Worm (Caenorhabditis elegans): ENCODE measurements around the gene nep-16.

The nep-16 gene

DNA sequence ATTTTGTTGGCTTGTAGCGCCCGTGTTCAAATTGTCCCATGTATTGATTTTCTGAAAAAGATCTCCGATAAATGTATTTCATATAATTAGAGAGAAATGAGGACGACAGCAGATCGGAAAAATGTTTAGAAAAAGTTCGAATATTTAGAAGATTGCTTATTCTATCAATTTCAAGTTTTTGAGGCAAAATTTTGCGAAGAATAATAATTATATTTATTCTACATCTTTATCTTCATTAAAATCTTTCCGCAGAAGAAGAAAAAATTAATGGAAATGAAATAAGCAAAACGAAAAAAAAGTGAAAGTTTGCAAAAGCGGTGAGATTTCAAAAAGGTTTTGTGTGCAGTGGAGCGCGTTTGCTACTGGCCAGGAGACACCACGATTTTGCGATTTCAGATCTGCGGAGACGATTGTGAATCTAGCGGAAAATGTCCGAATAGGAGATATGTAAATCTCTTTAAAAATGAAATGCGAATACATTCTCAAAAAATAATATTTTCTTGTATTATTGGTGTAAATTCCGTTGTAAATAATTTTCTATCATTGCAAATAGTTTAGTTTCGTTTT lies 12.6 kb upstream of the nep-16 start, which contains the start of gene nrde-4 (continued):
- TF ChIP-seq ztf-11 (tag; optimal IDR thresholded peaks at IDR 0.05) (no peak), nhr-11 (tag; optimal IDR thresholded peaks at IDR 0.05) (no peak), crh-2 (tag; optimal IDR thresholded peaks at IDR 0.05) (peak; percentile 71), lin-13 (GFP tag; optimal IDR thresholded peaks at IDR 0.05) (peak; percentile 60), R02D3.7 (tag; optimal IDR thresholded peaks at IDR 0.05) (no peak), zag-1 (tag; optimal IDR thresholded peaks at IDR 0.05) (peak; percentile 22), mab-5 (tag; optimal IDR thresholded peaks at IDR 0.05) (no peak), aly-2 (tag; optimal IDR thresholded peaks at IDR 0.05) (no peak), ceh-16 (tag; optimal IDR thresholded peaks at IDR 0.05) (no peak), ama-1 (optimal IDR thresholded peaks at IDR 0.05) (no peak), elt-1 (tag; optimal IDR thresholded peaks at IDR 0.05) (no peak), nhr-77 (tag; optimal IDR thresholded peaks at IDR 0.05) (no peak), nhr-6 (tag; optimal IDR thresholded peaks at IDR 0.05) (no peak), lin-39 (tag; optimal IDR thresholded peaks at IDR 0.05) (no peak), F13H6.1 (tag; optimal IDR thresholded peaks at IDR 0.05) (no peak), ztf-1 (GFP tag; conservative IDR thresholded peaks at IDR 0.05) (no peak), blmp-1 (tag; optimal IDR thresholded peaks at IDR 0.05; ENCODE audit: insufficient read depth) (peak; percentile 97), mbf-1 (tag; optimal IDR thresholded peaks at IDR 0.05) (no peak), dmd-4 (tag; optimal IDR thresholded peaks at IDR 0.05) (no peak), peb-1 (tag; optimal IDR thresholded peaks at IDR 0.05) (no peak), sma-3 (GFP tag; optimal IDR thresholded peaks at IDR 0.05) (peak; percentile 61), egl-27 (tag; optimal IDR thresholded peaks at IDR 0.05) (no peak)

DNA sequence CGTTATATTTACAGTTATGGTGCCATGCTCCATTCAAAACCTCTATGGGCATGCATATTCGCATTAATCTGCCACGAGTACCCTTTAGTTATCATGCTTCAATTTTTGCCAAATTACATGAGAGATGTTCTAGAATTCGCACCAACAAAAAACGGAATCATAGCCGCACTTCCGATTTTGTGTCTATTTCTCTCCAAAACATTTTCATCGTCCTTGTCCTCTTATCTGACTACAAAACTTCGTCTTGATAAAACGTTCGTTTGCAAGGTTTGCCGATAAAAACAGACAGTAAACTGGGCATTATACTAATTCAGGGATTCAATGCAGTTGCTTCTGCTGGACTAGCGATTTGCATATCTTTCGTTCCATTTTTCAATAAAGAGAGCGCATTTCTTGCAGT lies 11.5 kb upstream of the nep-16 start:
- no peak for TF ChIP-seq nhr-129 (tag; optimal IDR thresholded peaks at IDR 0.05)
- TF ChIP-seq ama-1 (optimal IDR thresholded peaks at IDR 0.05): no peak
- TF ChIP-seq nhr-237 (tag; optimal IDR thresholded peaks at IDR 0.05): no peak
- no peak for TF ChIP-seq lin-11 (tag; optimal IDR thresholded peaks at IDR 0.05)
- no peak for TF ChIP-seq nhr-11 (tag; optimal IDR thresholded peaks at IDR 0.05)
- TF ChIP-seq ZK546.5 (tag; optimal IDR thresholded peaks at IDR 0.05): no peak
- peak; percentile 51 for TF ChIP-seq fos-1 (tag; optimal IDR thresholded peaks at IDR 0.05)

DNA sequence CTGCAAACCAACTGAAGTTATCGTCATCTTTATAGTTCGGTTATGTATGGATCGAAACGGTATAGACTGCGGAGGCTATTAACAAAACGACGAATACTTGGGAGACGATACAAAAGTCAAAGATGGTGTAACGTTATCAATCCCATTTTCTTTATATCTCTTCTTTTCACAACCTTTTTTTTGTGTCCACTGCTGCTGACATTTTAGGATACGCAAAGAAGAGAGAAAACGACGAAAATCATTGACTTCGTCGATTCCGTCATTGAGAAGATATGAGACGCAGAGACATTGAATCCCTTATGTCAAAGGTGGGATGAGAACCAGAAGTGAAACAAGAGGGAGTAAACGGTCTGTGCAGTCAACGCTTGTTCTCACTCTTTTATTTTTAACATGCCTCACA lies 9.5 kb upstream of the nep-16 start, which contains the start of gene cima-1:
Gene cima-1, plus strand, starts transcription at position 340 of the 400 bp plus-strand sequence.
- TF ChIP-seq sma-3 (GFP tag; optimal IDR thresholded peaks at IDR 0.05) (peak; percentile 13), aly-2 (tag; optimal IDR thresholded peaks at IDR 0.05) (no peak), nhr-129 (tag; optimal IDR thresholded peaks at IDR 0.05) (peak; percentile 21), fos-1 (tag; optimal IDR thresholded peaks at IDR 0.05) (peak; percentile 26)

DNA sequence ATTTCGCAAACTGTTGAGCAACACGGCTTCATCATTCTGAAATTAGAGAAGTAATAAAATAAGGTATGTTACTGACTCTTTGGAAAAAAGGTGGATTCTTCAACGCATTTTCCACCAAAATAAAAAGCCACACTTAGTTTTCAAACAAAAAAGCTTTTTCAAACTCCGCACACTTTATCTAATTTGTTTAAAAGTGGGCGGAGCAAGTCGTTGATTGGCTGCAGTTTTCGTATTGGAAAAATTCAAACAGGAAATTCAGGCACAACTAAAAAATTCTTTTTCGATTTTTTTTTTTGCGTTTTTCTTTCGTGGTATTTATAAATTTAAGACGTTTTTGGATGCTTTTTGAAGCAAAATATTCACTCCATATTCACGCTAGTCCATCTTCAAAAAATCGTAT lies 8.8 kb upstream of the nep-16 start:
- TF ChIP-seq unc-55 (GFP tag; optimal IDR thresholded peaks at IDR 0.05) (peak; percentile 14), fos-1 (tag; optimal IDR thresholded peaks at IDR 0.05) (no peak)

DNA sequence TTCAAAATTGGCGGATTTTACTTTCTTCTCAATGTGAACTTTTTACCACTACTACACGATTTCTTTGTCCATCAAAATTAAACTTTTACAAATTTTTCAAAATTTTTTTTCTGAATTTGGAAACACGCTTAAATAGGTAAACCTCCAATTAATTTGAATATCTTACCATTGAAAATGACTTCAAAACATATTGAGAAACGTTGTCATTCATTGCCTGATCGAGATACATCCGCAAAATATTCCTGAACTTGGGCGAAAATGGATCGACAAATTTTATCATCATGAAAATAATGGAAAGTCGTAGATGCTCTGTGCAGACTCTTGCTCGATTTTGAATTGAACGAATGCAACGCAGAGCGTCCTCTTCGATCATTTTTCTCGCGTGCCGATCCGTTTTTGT lies 5.2 kb upstream of the nep-16 start:
- TF ChIP-seq ztf-11 (tag; optimal IDR thresholded peaks at IDR 0.05): no peak
- no peak for TF ChIP-seq nhr-11 (tag; optimal IDR thresholded peaks at IDR 0.05)
- TF ChIP-seq ztf-4 (tag; optimal IDR thresholded peaks at IDR 0.05): no peak
- TF ChIP-seq unc-55 (GFP tag; optimal IDR thresholded peaks at IDR 0.05): no peak
- TF ChIP-seq blmp-1 (tag; optimal IDR thresholded peaks at IDR 0.05; ENCODE audit: insufficient read depth): no peak

DNA sequence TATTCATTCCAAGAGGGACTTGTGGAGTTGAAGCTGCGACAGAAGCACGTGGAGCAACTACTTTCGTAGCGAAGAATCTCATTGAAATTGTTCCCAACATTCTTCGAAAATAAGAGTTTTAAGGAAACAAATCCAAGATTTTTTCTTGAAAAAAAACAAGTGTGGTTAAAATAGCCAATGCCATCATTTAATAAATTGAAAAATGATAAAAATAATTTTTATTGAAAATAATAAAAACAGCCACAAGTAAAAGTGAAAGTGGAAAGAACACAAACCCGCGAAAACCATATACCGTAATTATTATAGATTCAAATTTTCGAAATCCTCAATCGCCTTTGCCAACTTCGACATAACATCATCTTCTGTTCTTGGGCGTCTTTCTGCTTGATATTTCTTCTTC lies 4.5 kb upstream of the nep-16 start, which contains the start of gene hmg-5:
Gene hmg-5, minus strand, starts transcription at position 101 of the 400 bp plus-strand sequence.
- TF ChIP-seq nhr-237 (tag; optimal IDR thresholded peaks at IDR 0.05) (no peak), ZK546.5 (tag; optimal IDR thresholded peaks at IDR 0.05) (no peak), nhr-129 (tag; optimal IDR thresholded peaks at IDR 0.05) (no peak), lin-11 (tag; optimal IDR thresholded peaks at IDR 0.05) (no peak), lsy-2 (tag; optimal IDR thresholded peaks at IDR 0.05) (no peak), R02D3.7 (tag; optimal IDR thresholded peaks at IDR 0.05) (no peak), fos-1 (tag; optimal IDR thresholded peaks at IDR 0.05) (no peak), ztf-4 (tag; optimal IDR thresholded peaks at IDR 0.05) (no peak), ztf-1 (GFP tag; conservative IDR thresholded peaks at IDR 0.05) (no peak)

All from whole organism, L2 larva.